Fruit fly (Drosophila melanogaster) whole organism, wandering third instar larva: ENCODE data around the gene Gtpx.

Experiments used
- ey ChIP-seq: fragments of 200-800 bp; sonication (Bioruptor generic); optimal IDR thresholded peaks from 2 replicates; lab custom pipeline; 2016; ENCODE audit warnings: missing biosample characterization, missing genetic modification characterization
- lola ChIP-seq: fragments of >200 bp; optimal IDR thresholded peaks from 2 replicates; lab custom pipeline; 2017; ENCODE audit warnings: missing biosample characterization, missing genetic modification characterization
- woc ChIP-seq: sonication (Bioruptor generic); optimal IDR thresholded peaks from 2 replicates; lab custom pipeline; 2016; ENCODE audit warnings: missing biosample characterization, mild to moderate bottlenecking, missing genetic modification characterization

DNA sequence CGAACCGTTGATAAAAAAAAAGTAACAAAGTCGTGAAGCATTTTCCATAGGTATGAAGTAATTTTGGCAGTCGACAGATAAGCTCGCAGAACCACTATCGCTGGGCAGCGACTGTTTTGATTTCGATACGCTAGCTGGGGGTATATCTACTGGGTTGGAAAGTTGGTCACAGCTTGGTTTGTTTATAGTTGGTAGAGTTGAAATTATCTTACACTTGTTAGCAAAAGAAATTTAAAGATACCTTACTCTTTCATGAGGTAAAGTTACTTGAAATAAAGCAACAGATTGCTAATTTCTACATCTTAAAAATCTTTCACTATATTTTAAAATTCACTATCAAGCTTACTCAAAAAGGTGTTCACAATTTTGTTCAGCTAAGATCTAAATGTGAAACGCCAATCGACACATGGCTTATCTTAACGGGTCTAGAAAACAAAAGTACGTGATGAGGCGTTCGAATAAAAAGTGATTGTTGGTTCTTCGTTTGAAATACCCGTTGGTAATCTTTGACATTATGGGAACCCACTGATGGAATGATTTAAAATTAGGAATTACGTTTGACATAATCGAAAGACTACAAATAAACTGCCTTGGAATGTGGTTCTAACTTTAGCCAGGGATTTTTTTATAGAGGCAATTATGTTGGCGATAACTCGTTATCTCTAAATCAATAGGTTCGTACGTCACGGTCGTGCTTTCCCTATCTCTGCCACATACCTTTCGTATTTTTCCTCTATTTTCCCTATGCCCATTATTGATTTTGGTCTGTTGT is 24.7 kb downstream of the Gtpx start:
- no peak for TF ChIP-seq lola
- TF ChIP-seq woc (GFP tag; lab: Kevin White, UChicago) = no peak
- peak; percentile 60 for TF ChIP-seq ey (GFP tag; lab: Kevin White, UChicago)
